Worm (Caenorhabditis elegans) whole organism, mixed stage, embryonic: ENCODE measurements around the gene bgnt-1.1.

Experiments used
- elt-1 ChIP-seq: sonication (generic microtip); optimal IDR thresholded peaks from 2 replicates; lab custom pipeline; 2017; ENCODE audit warnings: missing genetic modification characterization, mild to moderate bottlenecking, missing compliant biosample characterization, antibody characterized with exemption, moderate library complexity, borderline replicate concordance; ENCODE audit not compliant: insufficient read depth
- elt-3 ChIP-seq: fragments of 150-350 bp; optimal IDR thresholded peaks from 2 replicates; lab custom pipeline; 2014; ENCODE audit warnings: missing biosample characterization, missing genetic modification characterization
- lin-13 ChIP-seq: fragments of 150-350 bp; optimal IDR thresholded peaks from 2 replicates; lab custom pipeline; 2014; ENCODE audit warnings: missing biosample characterization, missing genetic modification characterization
- mls-2 ChIP-seq: sonication (generic microtip); optimal IDR thresholded peaks from 2 replicates; lab custom pipeline; 2016; ENCODE audit warnings: mild to moderate bottlenecking, missing genetic modification characterization, moderate library complexity, missing compliant biosample characterization
- nhr-12 ChIP-seq: fragments of 150-350 bp; optimal IDR thresholded peaks from 2 replicates; lab custom pipeline; 2014; ENCODE audit warnings: missing biosample characterization, missing genetic modification characterization
- nhr-2 ChIP-seq: fragments of 150-350 bp; optimal IDR thresholded peaks from 2 replicates; lab custom pipeline; 2014; ENCODE audit warnings: missing biosample characterization, missing genetic modification characterization
- nhr-28 ChIP-seq: fragments of 150-350 bp; optimal IDR thresholded peaks from 2 replicates; lab custom pipeline; 2014; ENCODE audit warnings: missing biosample characterization, missing genetic modification characterization
- nhr-76 ChIP-seq: sonication (generic microtip); optimal IDR thresholded peaks from 2 replicates; lab custom pipeline; 2017; ENCODE audit warnings: missing biosample characterization, missing genetic modification characterization
- pha-4 ChIP-seq: fragments of 150-350 bp; optimal IDR thresholded peaks from 2 replicates; lab custom pipeline; 2018; ENCODE audit warnings: missing biosample characterization, missing genetic modification reagents, missing genetic modification characterization
- tbx-8 ChIP-seq: fragments of 200-800 bp; sonication (Bioruptor generic); optimal IDR thresholded peaks from 2 replicates; lab custom pipeline; 2018; ENCODE audit warnings: mild to moderate bottlenecking, missing genetic modification characterization, moderate library complexity, missing compliant biosample characterization
- unc-62 ChIP-seq: fragments of 150-350 bp; optimal IDR thresholded peaks from 2 replicates; lab custom pipeline; 2014; ENCODE audit warnings: missing biosample characterization, missing genetic modification reagents, missing genetic modification characterization
- ztf-11 ChIP-seq: fragments of 150-350 bp; optimal IDR thresholded peaks from 2 replicates; lab custom pipeline; 2014; ENCODE audit warnings: missing biosample characterization, missing genetic modification characterization

DNA sequence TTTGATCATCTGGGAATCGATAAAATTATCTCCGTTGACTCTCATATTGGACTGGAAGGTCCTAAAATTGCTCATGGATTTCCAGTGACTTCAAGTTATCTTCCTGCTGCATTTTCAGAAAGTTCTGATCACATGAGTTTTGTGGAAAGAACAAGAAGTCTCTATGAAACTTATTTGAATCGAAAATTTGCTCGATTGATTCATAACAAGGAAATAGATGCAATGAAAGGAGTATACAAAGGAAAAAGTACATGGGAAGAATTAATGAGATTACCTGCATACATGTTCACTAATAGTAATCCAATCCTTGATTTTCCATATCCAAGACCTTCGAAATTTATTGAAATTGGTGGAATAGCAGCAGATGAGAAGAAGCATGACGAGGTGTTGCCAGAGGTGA, 6.8 kb upstream of the bgnt-1.1 start:
- no peak for TF ChIP-seq elt-3 (tag; lab: Kevin White, UChicago)
- no peak for TF ChIP-seq unc-62
- TF ChIP-seq nhr-76 (tag; lab: Kevin White, UChicago), result no peak
- TF ChIP-seq nhr-2 (tag; lab: Kevin White, UChicago), result no peak
- TF ChIP-seq tbx-8 (GFP tag; lab: Kevin White, UChicago), result no peak
- TF ChIP-seq pha-4 (tag; lab: Kevin White, UChicago), result no peak
- TF ChIP-seq ztf-11, result no peak
- no peak for TF ChIP-seq elt-1 (tag; lab: Kevin White, UChicago)
- TF ChIP-seq nhr-28, result no peak
- TF ChIP-seq lin-13 (tag; lab: Kevin White, UChicago), result no peak
- TF ChIP-seq mls-2 (tag; lab: Kevin White, UChicago), result no peak
- TF ChIP-seq nhr-12 (tag; lab: Kevin White, UChicago), result no peak
